Fruit fly (Drosophila melanogaster): ENCODE results near the gene Mur29B.

The Mur29B gene

dm6 chr2L:8382646-8383045 lies 30.7 kb downstream of the Mur29B start, which contains the start of the genes CG13392 and Rcd4 (continued):
- TF ChIP-seq CG10979 (tag; optimal IDR thresholded peaks at IDR 0.05) (peak; percentile 39), CG8290 (GFP tag; optimal IDR thresholded peaks at IDR 0.05) (peak; percentile 70), CG8290 (tag; optimal IDR thresholded peaks at IDR 0.05) (peak; percentile 42 to 96), Ravus (GFP tag; IDR thresholded peaks at IDR 0.05) (no peak), fd96Cb (tag; optimal IDR thresholded peaks at IDR 0.05) (no peak), chn (GFP tag; optimal IDR thresholded peaks at IDR 0.05) (peak; percentile 50), Hmr (GFP tag; optimal IDR thresholded peaks at IDR 0.05) (peak; percentile 78), sim (GFP tag; IDR thresholded peaks at IDR 0.05) (no peak), hth (optimal IDR thresholded peaks at IDR 0.05) (no peak), p53 (GFP tag; optimal IDR thresholded peaks at IDR 0.05) (peak; percentile 26), CG33213 (GFP tag; optimal IDR thresholded peaks at IDR 0.05) (peak; percentile 72), H15 (GFP tag; IDR thresholded peaks at IDR 0.05) (peak; percentile 56; the same call in 1 of the 3 replicates), sqz (GFP tag; optimal IDR thresholded peaks at IDR 0.05) (no peak), onecut (GFP tag; IDR thresholded peaks at IDR 0.05) (peak; percentile 49; the same call in 1 of the 2 replicates), CG11247 (GFP tag; IDR thresholded peaks at IDR 0.05) (peak; percentile 69), stwl (tag; optimal IDR thresholded peaks at IDR 0.05) (peak; percentile 100), en (GFP tag; optimal IDR thresholded peaks at IDR 0.05) (peak; percentile 7), CG13287 (GFP tag; IDR thresholded peaks at IDR 0.05; ENCODE audit: partially characterized antibody) (peak; percentile 80), Xrp1 (GFP tag; IDR thresholded peaks at IDR 0.05) (peak; percentile 71), CG10431 (GFP tag; optimal IDR thresholded peaks at IDR 0.05) (peak; percentile 40), CG10654 (GFP tag; optimal IDR thresholded peaks at IDR 0.05) (no peak), Hey (tag; optimal IDR thresholded peaks at IDR 0.05) (no peak), CG7786 (GFP tag; optimal IDR thresholded peaks at IDR 0.05) (peak; percentile 88), zf30C (GFP tag; optimal IDR thresholded peaks at IDR 0.05) (peak; percentile 36), Dad (GFP tag; optimal IDR thresholded peaks at IDR 0.05) (peak; percentile 76), zfh2 (GFP tag; optimal IDR thresholded peaks at IDR 0.05) (peak; percentile 82), so (GFP tag; IDR thresholded peaks at IDR 0.05) (no peak), Sin3A (optimal IDR thresholded peaks at IDR 0.05) (peak; percentile 32), Lhr (GFP tag; optimal IDR thresholded peaks at IDR 0.05) (peak; percentile 35), danr (GFP tag; IDR thresholded peaks at IDR 0.05) (no peak), dmrt99B (tag; optimal IDR thresholded peaks at IDR 0.05) (peak; percentile 21), CG6254 (GFP tag; optimal IDR thresholded peaks at IDR 0.05) (peak; percentile 24), Side (GFP tag; optimal IDR thresholded peaks at IDR 0.05) (peak; percentile 80), CG3065 (GFP tag; optimal IDR thresholded peaks at IDR 0.05) (no peak), Optix (GFP tag; IDR thresholded peaks at IDR 0.05) (0 out of 3 replicates have a peak, but pooled peaks have one; percentile 25), CG30403 (GFP tag; optimal IDR thresholded peaks at IDR 0.05) (peak; percentile 71), CG31388 (GFP tag; optimal IDR thresholded peaks at IDR 0.05) (no peak), bcd (GFP tag; optimal IDR thresholded peaks at IDR 0.05) (peak; percentile 46), CG2712 (tag; optimal IDR thresholded peaks at IDR 0.05) (peak; percentile 46), CG10267 (tag; optimal IDR thresholded peaks at IDR 0.05) (peak; percentile 97), Dp (GFP tag; optimal IDR thresholded peaks at IDR 0.05) (peak; percentile 33), corto (GFP tag; optimal IDR thresholded peaks at IDR 0.05) (peak; percentile 38), Sox100B (GFP tag; optimal IDR thresholded peaks at IDR 0.05) (no peak), tup (GFP tag; optimal IDR thresholded peaks at IDR 0.05) (peak; percentile 76), ssp (GFP tag; IDR thresholded peaks at IDR 0.05) (peak; percentile 32; the same call in 1 of the 2 replicates), E2f2 (GFP tag; IDR thresholded peaks at IDR 0.05) (peak; percentile 56), amos (GFP tag; IDR thresholded peaks at IDR 0.05; ENCODE audit: partially characterized antibody) (peak; percentile 67), CG18764 (GFP tag; optimal IDR thresholded peaks at IDR 0.05) (peak; percentile 70), yki (optimal IDR thresholded peaks at IDR 0.05) (no peak), inv (GFP tag; IDR thresholded peaks at IDR 0.05; ENCODE audit: partially characterized antibody) (0 out of 2 replicates have a peak, but pooled peaks have one; percentile 22), CkIIα-i1 (GFP tag; IDR thresholded peaks at IDR 0.05) (no peak), CG34224 (GFP tag; IDR thresholded peaks at IDR 0.05; ENCODE audit: partially characterized antibody) (peak; percentile 81)
